Worm (Caenorhabditis elegans): Measurements from ENCODE around the gene gldi-8.

DNA sequence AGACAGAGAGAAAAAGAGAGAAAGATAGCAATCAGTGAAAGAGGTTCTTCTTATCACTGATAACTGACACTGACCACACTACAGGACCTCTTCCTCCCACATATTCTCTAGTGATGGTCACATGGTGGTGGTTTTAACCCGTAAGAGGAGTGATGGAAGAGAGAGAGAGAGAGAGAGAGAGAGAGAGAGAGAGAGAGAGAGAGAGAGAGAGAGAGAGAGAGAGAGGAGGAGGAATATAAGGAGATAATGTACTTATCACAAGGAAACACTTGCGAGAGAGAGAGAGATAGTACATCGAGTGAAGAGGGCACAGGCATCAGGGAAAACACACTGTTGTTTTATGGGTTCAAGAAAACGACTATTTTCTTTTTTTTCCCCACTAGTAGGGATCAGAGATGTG, 49.9 kb downstream of the gldi-8 start:
- TF ChIP-seq ama-1 (optimal IDR thresholded peaks at IDR 0.05), result no peak
- TF ChIP-seq nhr-20 (tag; optimal IDR thresholded peaks at IDR 0.05), result peak; percentile 72
- TF ChIP-seq elt-2 (tag; optimal IDR thresholded peaks at IDR 0.05), result peak; percentile 98
- peak; percentile 10 for TF ChIP-seq nhr-77 (tag; optimal IDR thresholded peaks at IDR 0.05)
- peak; percentile 4 to 55 (median 7) for TF ChIP-seq dpl-1 (GFP tag; optimal IDR thresholded peaks at IDR 0.05)
- TF ChIP-seq ceh-88 (GFP tag; IDR thresholded peaks at IDR 0.05), result no peak
- TF ChIP-seq nhr-237 (tag; optimal IDR thresholded peaks at IDR 0.05), result no peak
- peak; percentile 19 for TF ChIP-seq nhr-11 (tag; optimal IDR thresholded peaks at IDR 0.05)
- TF ChIP-seq nhr-47 (tag; optimal IDR thresholded peaks at IDR 0.05), result peak; percentile 36
- no peak for TF ChIP-seq unc-62 (GFP tag; optimal IDR thresholded peaks at IDR 0.05)

Data from whole organism, L1 larva.